Fruit fly (Drosophila melanogaster): ENCODE results near the gene sbr.

dm6 chrX:10786443-10787097 lies 60.3 kb downstream of the sbr start, which contains the start of the genes Ant2 and sesB:
- TF ChIP-seq Snoo (tag; optimal IDR thresholded peaks at IDR 0.05), result no peak
- no peak for TF ChIP-seq CG32121 (GFP tag; IDR thresholded peaks at IDR 0.05)
- no peak for TF ChIP-seq CG15710 (tag; optimal IDR thresholded peaks at IDR 0.05)
- TF ChIP-seq CG34367 (tag; optimal IDR thresholded peaks at IDR 0.05), result no peak
- TF ChIP-seq CG13204 (GFP tag; optimal IDR thresholded peaks at IDR 0.05), result no peak
- no peak for TF ChIP-seq CG14655 (GFP tag; optimal IDR thresholded peaks at IDR 0.05)
- TF ChIP-seq gl (tag; optimal IDR thresholded peaks at IDR 0.05), result no peak
- TF ChIP-seq CG17806 (tag; optimal IDR thresholded peaks at IDR 0.05), result no peak
- no peak for TF ChIP-seq CG12605 (GFP tag; IDR thresholded peaks at IDR 0.05)
- TF ChIP-seq CG8301 (tag; optimal IDR thresholded peaks at IDR 0.05), result no peak
- TF ChIP-seq D1 (tag; optimal IDR thresholded peaks at IDR 0.05), result no peak
- TF ChIP-seq EcR (GFP tag; optimal IDR thresholded peaks at IDR 0.05), result no peak
- TF ChIP-seq CG4496 (GFP tag; IDR thresholded peaks at IDR 0.05), result no peak
- no peak for TF ChIP-seq CG10348 (GFP tag; IDR thresholded peaks at IDR 0.05)

All from whole organism, pupa.